Worm (Caenorhabditis elegans) whole organism, late embryonic: Measurements from ENCODE around the gene T21B4.15.

Source experiments
- C08G9.2 ChIP-seq: sonication (generic microtip); optimal IDR thresholded peaks from 2 replicates; lab custom pipeline; 2016; ENCODE audit warnings: mild to moderate bottlenecking, missing genetic modification characterization, moderate library complexity, missing compliant biosample characterization
- C38D4.7 ChIP-seq: fragments of 200-800 bp; sonication (Bioruptor generic); optimal IDR thresholded peaks from 2 replicates; lab custom pipeline; 2018; ENCODE audit warnings: mild to moderate bottlenecking, missing genetic modification characterization, moderate library complexity, missing compliant biosample characterization
- K02D7.2 ChIP-seq: sonication (generic microtip); optimal IDR thresholded peaks from 2 replicates; lab custom pipeline; 2017; ENCODE audit warnings: mild to moderate bottlenecking, missing genetic modification characterization, missing compliant biosample characterization
- Y22D7AL.16 ChIP-seq: sonication (generic microtip); optimal IDR thresholded peaks from 2 replicates; lab custom pipeline; 2016; ENCODE audit warnings: missing genetic modification characterization, missing compliant biosample characterization
- ceh-14 ChIP-seq: sonication (generic microtip); optimal IDR thresholded peaks from 2 replicates; lab custom pipeline; 2016; ENCODE audit warnings: missing genotype, missing genetic modification characterization, missing compliant biosample characterization
- ceh-19 ChIP-seq: fragments of 200-800 bp; sonication (Bioruptor generic); optimal IDR thresholded peaks from 2 replicates; lab custom pipeline; 2018; ENCODE audit warnings: mild to moderate bottlenecking, missing genetic modification characterization, missing compliant biosample characterization
- ceh-22 ChIP-seq: sonication (generic microtip); optimal IDR thresholded peaks from 2 replicates; lab custom pipeline; 2017; ENCODE audit warnings: missing biosample characterization, missing genetic modification characterization
- ceh-30 ChIP-seq: fragments of 150-350 bp; optimal IDR thresholded peaks from 2 replicates; lab custom pipeline; 2014; ENCODE audit warnings: missing biosample characterization, missing genetic modification characterization
- ceh-31 ChIP-seq: sonication (generic microtip); optimal IDR thresholded peaks from 2 replicates; lab custom pipeline; 2016; ENCODE audit warnings: missing genetic modification characterization, missing compliant biosample characterization
- ceh-34 ChIP-seq: sonication (generic microtip); optimal IDR thresholded peaks from 2 replicates; lab custom pipeline; 2016; ENCODE audit warnings: mild to moderate bottlenecking, missing genetic modification characterization, missing compliant biosample characterization
- ceh-45 ChIP-seq: fragments of 200-800 bp; sonication (Bioruptor generic); IDR thresholded peaks from 2 replicates; pipeline ENCODE4 v1.3.6; 2022; ENCODE audit warnings: missing genetic modification reagents, missing genetic modification characterization, missing compliant biosample characterization
- ceh-48 ChIP-seq: sonication (generic microtip); optimal IDR thresholded peaks from 2 replicates; lab custom pipeline; 2016; ENCODE audit warnings: missing genetic modification characterization, inconsistent platforms, missing compliant biosample characterization
- ceh-6 ChIP-seq: fragments of 200-800 bp; sonication (Bioruptor generic); optimal IDR thresholded peaks from 2 replicates; lab custom pipeline; 2018; ENCODE audit warnings: mild to moderate bottlenecking, missing genetic modification characterization, missing compliant biosample characterization
- ceh-9 ChIP-seq: sonication (generic microtip); optimal IDR thresholded peaks from 2 replicates; lab custom pipeline; 2016; ENCODE audit warnings: mild to moderate bottlenecking, missing genetic modification characterization, inconsistent platforms, missing compliant biosample characterization
- che-1 ChIP-seq: sonication (generic microtip); optimal IDR thresholded peaks from 2 replicates; lab custom pipeline; 2016; ENCODE audit warnings: mild to moderate bottlenecking, missing genetic modification characterization, missing compliant biosample characterization
- elt-4 ChIP-seq: sonication (generic microtip); optimal IDR thresholded peaks from 2 replicates; lab custom pipeline; 2016; ENCODE audit warnings: missing genetic modification characterization, missing compliant biosample characterization
- eyg-1 ChIP-seq: sonication (generic microtip); optimal IDR thresholded peaks from 2 replicates; lab custom pipeline; 2016; ENCODE audit warnings: missing genotype, missing genetic modification characterization, missing compliant biosample characterization
- fax-1 ChIP-seq: sonication (generic microtip); optimal IDR thresholded peaks from 2 replicates; lab custom pipeline; 2016; ENCODE audit warnings: missing genotype, missing genetic modification characterization, missing compliant biosample characterization
- fkh-10 ChIP-seq: fragments of 150-350 bp; optimal IDR thresholded peaks from 2 replicates; lab custom pipeline; 2014; ENCODE audit warnings: missing biosample characterization, missing genetic modification reagents, missing genetic modification characterization
- fkh-6 ChIP-seq: sonication (generic microtip); optimal IDR thresholded peaks from 2 replicates; lab custom pipeline; 2016; ENCODE audit warnings: missing genetic modification characterization, missing compliant biosample characterization
- gmeb-2 ChIP-seq: sonication (generic microtip); optimal IDR thresholded peaks from 2 replicates; lab custom pipeline; 2016; ENCODE audit warnings: missing genetic modification characterization, inconsistent platforms, missing compliant biosample characterization
- hlh-13 ChIP-seq: fragments of 200-800 bp; sonication (Bioruptor generic); optimal IDR thresholded peaks from 2 replicates; lab custom pipeline; 2018; ENCODE audit warnings: mild to moderate bottlenecking, missing genetic modification characterization, missing compliant biosample characterization
- hlh-6 ChIP-seq: sonication (generic microtip); optimal IDR thresholded peaks from 2 replicates; lab custom pipeline; 2016; ENCODE audit warnings: missing genotype, missing genetic modification characterization, missing compliant biosample characterization
- lim-6 ChIP-seq: sonication (generic microtip); optimal IDR thresholded peaks from 2 replicates; lab custom pipeline; 2016; ENCODE audit warnings: missing genetic modification characterization, missing compliant biosample characterization
- madf-2 ChIP-seq: sonication (generic microtip); optimal IDR thresholded peaks from 2 replicates; lab custom pipeline; 2017; ENCODE audit warnings: missing genetic modification characterization, missing compliant biosample characterization
- mec-3 ChIP-seq: sonication (generic microtip); optimal IDR thresholded peaks from 2 replicates; lab custom pipeline; 2016; ENCODE audit warnings: borderline replicate concordance, missing genetic modification characterization, missing compliant biosample characterization
- nfya-1 ChIP-seq: sonication (generic microtip); optimal IDR thresholded peaks from 2 replicates; lab custom pipeline; 2017; ENCODE audit warnings: missing genetic modification characterization, mild to moderate bottlenecking, missing compliant biosample characterization, antibody characterized with exemption, moderate library complexity
- nhr-11 ChIP-seq: fragments of 150-350 bp; optimal IDR thresholded peaks from 2 replicates; lab custom pipeline; 2014; ENCODE audit warnings: missing biosample characterization, missing genetic modification characterization
- nhr-232 ChIP-seq: sonication (generic microtip); optimal IDR thresholded peaks from 2 replicates; lab custom pipeline; 2016; ENCODE audit warnings: missing genetic modification characterization, missing compliant biosample characterization
- npax-4 ChIP-seq: sonication (generic microtip); optimal IDR thresholded peaks from 2 replicates; lab custom pipeline; 2016; ENCODE audit warnings: missing genetic modification characterization, missing compliant biosample characterization
- odd-2 ChIP-seq: sonication (generic microtip); optimal IDR thresholded peaks from 2 replicates; lab custom pipeline; 2017; ENCODE audit warnings: antibody characterized with exemption, mild to moderate bottlenecking, missing genetic modification characterization, missing compliant biosample characterization
- pat-9 ChIP-seq: fragments of 200-800 bp; sonication (Bioruptor generic); optimal IDR thresholded peaks from 2 replicates; lab custom pipeline; 2018; ENCODE audit warnings: mild to moderate bottlenecking, missing genetic modification characterization, moderate library complexity, missing compliant biosample characterization
- pax-1 ChIP-seq: fragments of 150-350 bp; optimal IDR thresholded peaks from 2 replicates; lab custom pipeline; 2014; ENCODE audit warnings: missing biosample characterization, missing genetic modification characterization
- pha-2 ChIP-seq: sonication (generic microtip); optimal IDR thresholded peaks from 2 replicates; lab custom pipeline; 2017; ENCODE audit warnings: mild to moderate bottlenecking, missing genetic modification characterization, missing compliant biosample characterization
- pha-4 ChIP-seq: fragments of 150-350 bp; optimal IDR thresholded peaks from 2 replicates; lab custom pipeline; 2018; ENCODE audit warnings: missing biosample characterization, missing genetic modification reagents, missing genetic modification characterization
- pqm-1 ChIP-seq: sonication (generic microtip); optimal IDR thresholded peaks from 2 replicates; lab custom pipeline; 2016; ENCODE audit warnings: missing genetic modification characterization, missing compliant biosample characterization
- rnt-1 ChIP-seq: sonication (generic microtip); optimal IDR thresholded peaks from 2 replicates; lab custom pipeline; 2016; ENCODE audit warnings: missing genetic modification characterization, missing compliant biosample characterization
- syd-9 ChIP-seq: sonication (generic microtip); optimal IDR thresholded peaks from 2 replicates; lab custom pipeline; 2016; ENCODE audit warnings: mild to moderate bottlenecking, missing genetic modification characterization, moderate library complexity, missing compliant biosample characterization
- ttx-3 ChIP-seq: sonication (generic microtip); optimal IDR thresholded peaks from 2 replicates; lab custom pipeline; 2016; ENCODE audit warnings: missing genetic modification reagents, missing genetic modification characterization, missing compliant biosample characterization
- unc-3 ChIP-seq, 2 experiments: fragments of 200-800 bp in 1 of 2; sonication (Bioruptor generic) in 1 of 2; sonication (generic microtip) in 1 of 2; conservative IDR thresholded peaks in 1 of 2; optimal IDR thresholded peaks in 1 of 2; 2 replicates each; pipeline versions ENCODE4 v1.3.6 to Lab custom; 2016 to 2022; ENCODE audit warnings: missing compliant biosample characterization in 2 of 2, missing genetic modification characterization in 2 of 2, missing genetic modification reagents in 1 of 2
- unc-42 ChIP-seq: sonication (generic microtip); optimal IDR thresholded peaks from 2 replicates; lab custom pipeline; 2016; ENCODE audit warnings: missing genotype, missing genetic modification characterization, missing compliant biosample characterization
- unc-55 ChIP-seq: sonication (generic microtip); optimal IDR thresholded peaks from 2 replicates; lab custom pipeline; 2017; ENCODE audit warnings: missing biosample characterization, missing genetic modification reagents, missing genetic modification characterization

T21B4.15 gene

ce11 chrII:12518008-12518407 lies 28.0 kb downstream of the T21B4.15 start:
- TF ChIP-seq ceh-31 (no peak), fax-1 (tag; lab: Kevin White, UChicago) (no peak), rnt-1 (no peak), mec-3 (tag; lab: Kevin White, UChicago) (no peak), nhr-232 (tag; lab: Kevin White, UChicago) (no peak), hlh-6 (tag; lab: Kevin White, UChicago) (no peak), Y22D7AL.16 (tag; lab: Kevin White, UChicago) (no peak), pha-2 (tag; lab: Kevin White, UChicago) (no peak), ceh-34 (tag; lab: Kevin White, UChicago) (no peak), K02D7.2 (tag; lab: Kevin White, UChicago) (no peak), ceh-19 (GFP tag; lab: Kevin White, UChicago) (no peak), unc-42 (tag; lab: Kevin White, UChicago) (no peak), lim-6 (no peak), hlh-13 (GFP tag; lab: Kevin White, UChicago) (no peak), ceh-45 (no peak)
- TF ChIP-seq, all 69 proteins: peak for 0

- TF ChIP-seq ceh-22 (tag; lab: Kevin White, UChicago) = no peak
- TF ChIP-seq npax-4 (tag; lab: Kevin White, UChicago) = no peak
- TF ChIP-seq nhr-11 = no peak
- TF ChIP-seq hlh-13 (GFP tag; lab: Kevin White, UChicago) = no peak
- TF ChIP-seq ceh-6 (GFP tag; lab: Kevin White, UChicago) = no peak
These were observed 28.9 kb downstream of the T21B4.15 start, which contains the start of gene srh-70 for ce11 chrII:12518809-12519344. Gene srh-70, minus strand, starts transcription at chrII:12518859.

- TF ChIP-seq nfya-1 (tag; lab: Kevin White, UChicago) = no peak
- no peak for TF ChIP-seq unc-3 (GFP tag; conservative IDR thresholded peaks at IDR 0.05; lab: Robert Waterston, UW)
- TF ChIP-seq unc-3 (tag; optimal IDR thresholded peaks at IDR 0.05; lab: Kevin White, UChicago) = no peak
- TF ChIP-seq ttx-3 (tag; lab: Kevin White, UChicago) = no peak
- TF ChIP-seq che-1 (tag; lab: Kevin White, UChicago) = no peak
- no peak for TF ChIP-seq ceh-9 (tag; lab: Kevin White, UChicago)
- no peak for TF ChIP-seq ceh-14 (tag; lab: Kevin White, UChicago)
- TF ChIP-seq elt-4 (tag; lab: Kevin White, UChicago) = no peak
- no peak for TF ChIP-seq ceh-30 (tag; lab: Kevin White, UChicago)
- TF ChIP-seq odd-2 (tag; lab: Kevin White, UChicago) = no peak
- TF ChIP-seq pqm-1 (tag; lab: Kevin White, UChicago) = no peak
- no peak for TF ChIP-seq pat-9
- TF ChIP-seq lim-6 = no peak
- no peak for TF ChIP-seq eyg-1 (tag; lab: Kevin White, UChicago)
- no peak for TF ChIP-seq pha-4 (tag; lab: Kevin White, UChicago)
- TF ChIP-seq syd-9 = no peak
- no peak for TF ChIP-seq gmeb-2 (tag; lab: Kevin White, UChicago)
- no peak for TF ChIP-seq nhr-11
- no peak for TF ChIP-seq madf-2 (tag; lab: Kevin White, UChicago)
These were observed 29.6 kb downstream of the T21B4.15 start, which contains the start of gene ceh-99 for ce11 chrII:12519616-12520015. Gene ceh-99, plus strand, starts transcription at chrII:12519981.

- no peak for TF ChIP-seq fkh-10 (GFP tag; lab: Kevin White, UChicago)
- no peak for TF ChIP-seq pqm-1 (tag; lab: Kevin White, UChicago)
- TF ChIP-seq pat-9 = no peak
- TF ChIP-seq C38D4.7 (GFP tag; lab: Kevin White, UChicago) = no peak
- TF ChIP-seq ceh-48 (tag; lab: Kevin White, UChicago) = no peak
- no peak for TF ChIP-seq pha-4 (tag; lab: Kevin White, UChicago)
- no peak for TF ChIP-seq ttx-3 (tag; lab: Kevin White, UChicago)
- no peak for TF ChIP-seq pax-1
- TF ChIP-seq ceh-45 = no peak
- no peak for TF ChIP-seq unc-55 (GFP tag; lab: Kevin White, UChicago)
- TF ChIP-seq syd-9 = no peak
- TF ChIP-seq nhr-232 (tag; lab: Kevin White, UChicago) = no peak
- no peak for TF ChIP-seq rnt-1
- TF ChIP-seq C08G9.2 (tag; lab: Kevin White, UChicago) = no peak
- TF ChIP-seq fkh-6 (tag; lab: Kevin White, UChicago) = no peak
These were observed 35.5 kb downstream of the T21B4.15 start, which contains the start of gene srx-118 for ce11 chrII:12525526-12525925. Gene srx-118, plus strand, starts transcription at chrII:12525826.
